Worm (Caenorhabditis elegans): ENCODE data around the gene trpp-11.

ce11 chrIII:764884-765283, 30.1 kb upstream of the trpp-11 start, which contains the start of gene ptl-1:
- TF ChIP-seq zag-1 (tag; optimal IDR thresholded peaks at IDR 0.05) (no peak), ztf-11 (tag; optimal IDR thresholded peaks at IDR 0.05) (no peak)

All from whole organism, L1 larva.